Worm (Caenorhabditis elegans) whole organism, young adult: ENCODE data around the gene ZC513.14.
A peak's percentile ranks its signal among the peaks of the same experiment; 100 is the strongest.

ENCODE experiments used
- B0019.2 ChIP-seq: fragments of 200-800 bp; sonication (Bioruptor generic); conservative IDR thresholded peaks from 2 replicates; pipeline ENCODE4 v1.3.6; 2022; ENCODE audit warnings: missing genetic modification reagents, missing genetic modification characterization, missing compliant biosample characterization
- C06A6.2 ChIP-seq: fragments of 200-800 bp; sonication (Bioruptor generic); conservative IDR thresholded peaks from 2 replicates; pipeline ENCODE4 v1.3.6; 2022; ENCODE audit warnings: missing genetic modification characterization, missing compliant biosample characterization
- D2030.7 ChIP-seq: fragments of 200-800 bp; sonication (Bioruptor generic); IDR thresholded peaks from 2 replicates; pipeline ENCODE4 v1.3.6; 2022; ENCODE audit warnings: missing genetic modification reagents, missing genetic modification characterization, missing compliant biosample characterization
- Y53G8AR.9 ChIP-seq: fragments of 200-800 bp; sonication (Bioruptor generic); conservative IDR thresholded peaks from 2 replicates; pipeline ENCODE4 v1.3.6; 2022; ENCODE audit warnings: missing genetic modification reagents, missing genetic modification characterization, missing compliant biosample characterization
- ZK185.1 ChIP-seq: sonication (generic microtip); optimal IDR thresholded peaks from 2 replicates; lab custom pipeline; 2016; ENCODE audit warnings: mild to moderate bottlenecking, missing genetic modification characterization, missing compliant biosample characterization; ENCODE audit not compliant: poor library complexity, severe bottlenecking
- akir-1 ChIP-seq: fragments of 200-800 bp; sonication (Bioruptor generic); optimal IDR thresholded peaks from 2 replicates; lab custom pipeline; 2018; ENCODE audit warnings: mild to moderate bottlenecking, missing genetic modification characterization, moderate library complexity, missing compliant biosample characterization
- ama-1 ChIP-seq, 3 experiments: fragments of 150-350 bp in 1 of 3; sonication (generic microtip) in 2 of 3; optimal IDR thresholded peaks; 2 replicates each; lab custom pipeline; 2014 to 2018; ENCODE audit warnings: missing biosample characterization in 2 of 3, missing genetic modification characterization in 2 of 3, missing genetic modification reagents in 2 of 3
- aptf-2 ChIP-seq: fragments of 200-800 bp; sonication (Bioruptor generic); conservative IDR thresholded peaks from 2 replicates; pipeline ENCODE4 v1.3.6; 2022; ENCODE audit warnings: missing genetic modification reagents, missing genetic modification characterization, missing compliant biosample characterization
- aptf-3 ChIP-seq: fragments of 200-800 bp; sonication (Bioruptor generic); IDR thresholded peaks from 2 replicates; pipeline ENCODE4 v1.3.6; 2022; ENCODE audit warnings: missing genetic modification characterization, missing compliant biosample characterization
- atf-7 ChIP-seq: sonication (generic microtip); optimal IDR thresholded peaks from 2 replicates; lab custom pipeline; 2017; ENCODE audit warnings: mild to moderate bottlenecking, missing genetic modification characterization, missing compliant biosample characterization
- bed-1 ChIP-seq: fragments of 200-800 bp; sonication (Bioruptor generic); IDR thresholded peaks from 2 replicates; pipeline ENCODE4 v1.3.6; 2022; ENCODE audit warnings: missing genetic modification reagents, missing genetic modification characterization, missing compliant biosample characterization
- ceh-100 ChIP-seq: fragments of 200-800 bp; sonication (Bioruptor generic); IDR thresholded peaks from 2 replicates; pipeline ENCODE4 v1.3.6; 2022; ENCODE audit warnings: missing genetic modification reagents, missing genetic modification characterization, missing compliant biosample characterization
- ceh-27 ChIP-seq: fragments of 200-800 bp; sonication (Bioruptor generic); optimal IDR thresholded peaks from 2 replicates; lab custom pipeline; 2018; ENCODE audit warnings: mild to moderate bottlenecking, missing genetic modification characterization, moderate library complexity, missing compliant biosample characterization
- chd-7 ChIP-seq: sonication (generic microtip); optimal IDR thresholded peaks from 2 replicates; lab custom pipeline; 2016; ENCODE audit warnings: mild to moderate bottlenecking, missing genetic modification characterization, moderate library complexity, missing compliant biosample characterization
- dpl-1 ChIP-seq: fragments of 150-350 bp; optimal IDR thresholded peaks from 2 replicates; lab custom pipeline; 2014; ENCODE audit warnings: missing biosample characterization, missing genetic modification reagents, missing genetic modification characterization
- egl-18 ChIP-seq: fragments of 200-800 bp; sonication (Bioruptor generic); IDR thresholded peaks from 2 replicates; pipeline ENCODE4 v1.3.6; 2022; ENCODE audit warnings: missing genetic modification reagents, missing genetic modification characterization, missing compliant biosample characterization
- egl-44 ChIP-seq: fragments of 200-800 bp; sonication (Bioruptor generic); IDR thresholded peaks from 2 replicates; pipeline ENCODE4 v1.3.6; 2022; ENCODE audit warnings: missing genetic modification reagents, missing genetic modification characterization, missing compliant biosample characterization
- ets-4 ChIP-seq: fragments of 200-800 bp; sonication (Bioruptor generic); optimal IDR thresholded peaks from 2 replicates; lab custom pipeline; 2018; ENCODE audit warnings: mild to moderate bottlenecking, missing genetic modification characterization, missing compliant biosample characterization
- hmg-1.2 ChIP-seq: fragments of 200-800 bp; sonication (Bioruptor generic); IDR thresholded peaks from 2 replicates; pipeline ENCODE4 v1.3.6; 2022; ENCODE audit warnings: missing genetic modification reagents, missing genetic modification characterization, missing compliant biosample characterization
- hmg-20 ChIP-seq: fragments of 200-800 bp; sonication (Bioruptor generic); IDR thresholded peaks from 2 replicates; pipeline ENCODE4 v1.3.6; 2022; ENCODE audit warnings: missing genetic modification reagents, missing genetic modification characterization, missing compliant biosample characterization
- lag-1 ChIP-seq: fragments of 200-800 bp; sonication (Bioruptor generic); IDR thresholded peaks from 2 replicates; pipeline ENCODE4 v1.3.6; 2022; ENCODE audit warnings: missing genetic modification reagents, missing genetic modification characterization, missing compliant biosample characterization
- let-607 ChIP-seq, 2 experiments: fragments of 200-800 bp in 1 of 2; sonication (Bioruptor generic) in 1 of 2; sonication (generic microtip) in 1 of 2; optimal IDR thresholded peaks; 2 replicates each; lab custom pipeline; 2016 to 2018; ENCODE audit warnings: mild to moderate bottlenecking in 2 of 2, missing compliant biosample characterization in 2 of 2, missing genetic modification characterization in 2 of 2, moderate library complexity in 2 of 2, missing genotype in 1 of 2
- madf-10 ChIP-seq: sonication (generic microtip); optimal IDR thresholded peaks from 2 replicates; lab custom pipeline; 2016; ENCODE audit warnings: mild to moderate bottlenecking, missing genetic modification characterization, missing compliant biosample characterization
- madf-3 ChIP-seq: fragments of 200-800 bp; sonication (Bioruptor generic); IDR thresholded peaks from 2 replicates; pipeline ENCODE4 v1.3.6; 2022; ENCODE audit warnings: missing genetic modification reagents, missing genetic modification characterization, missing compliant biosample characterization
- mcd-1 ChIP-seq: fragments of 200-800 bp; sonication (Bioruptor generic); IDR thresholded peaks from 2 replicates; pipeline ENCODE4 v1.3.6; 2022; ENCODE audit warnings: missing genetic modification reagents, missing genetic modification characterization, missing compliant biosample characterization
- nhr-27 ChIP-seq: fragments of 200-800 bp; sonication (Bioruptor generic); optimal IDR thresholded peaks from 2 replicates; lab custom pipeline; 2018; ENCODE audit warnings: mild to moderate bottlenecking, missing genetic modification characterization, moderate library complexity, missing compliant biosample characterization
- pbrm-1 ChIP-seq: fragments of 200-800 bp; sonication (Bioruptor generic); IDR thresholded peaks from 2 replicates; pipeline ENCODE4 v1.3.6; 2022; ENCODE audit warnings: missing genetic modification reagents, missing genetic modification characterization, missing compliant biosample characterization
- rec-8 ChIP-seq, 2 experiments: sonication (generic microtip); optimal IDR thresholded peaks; 2 replicates each; lab custom pipeline; 2016; ENCODE audit warnings: mild to moderate bottlenecking in 2 of 2, missing genetic modification characterization in 2 of 2, missing genetic modification reagents in 2 of 2, missing genotype in 2 of 2, missing biosample characterization in 1 of 2, missing compliant biosample characterization in 1 of 2, moderate library complexity in 1 of 2
- sea-2 ChIP-seq: fragments of 200-800 bp; sonication (Bioruptor generic); IDR thresholded peaks from 2 replicates; pipeline ENCODE4 v1.3.6; 2022; ENCODE audit warnings: missing genetic modification characterization, missing compliant biosample characterization
- somi-1 ChIP-seq: fragments of 200-800 bp; sonication (Bioruptor generic); optimal IDR thresholded peaks from 2 replicates; lab custom pipeline; 2018; ENCODE audit warnings: mild to moderate bottlenecking, missing genetic modification characterization, missing compliant biosample characterization
- zim-3 ChIP-seq: sonication (generic microtip); optimal IDR thresholded peaks from 2 replicates; lab custom pipeline; 2017; ENCODE audit warnings: mild to moderate bottlenecking, missing genetic modification characterization, moderate library complexity, missing compliant biosample characterization
- ztf-18 ChIP-seq: sonication (generic microtip); optimal IDR thresholded peaks from 2 replicates; lab custom pipeline; 2016; ENCODE audit warnings: missing genotype, mild to moderate bottlenecking, missing genetic modification characterization, missing compliant biosample characterization
- ztf-25 ChIP-seq: fragments of 200-800 bp; sonication (Bioruptor generic); IDR thresholded peaks from 2 replicates; pipeline ENCODE4 v1.3.6; 2022; ENCODE audit warnings: missing genetic modification reagents, missing genetic modification characterization, missing compliant biosample characterization
- ztf-26 ChIP-seq: sonication (generic microtip); optimal IDR thresholded peaks from 2 replicates; lab custom pipeline; 2017; ENCODE audit warnings: missing genetic modification characterization, missing compliant biosample characterization
- ztf-3 ChIP-seq: fragments of 200-800 bp; sonication (Bioruptor generic); optimal IDR thresholded peaks from 2 replicates; lab custom pipeline; 2018; ENCODE audit warnings: mild to moderate bottlenecking, missing genetic modification characterization, missing compliant biosample characterization

ZC513.14 gene

ce11 chrV:8000929-8001513 lies 34.8 kb downstream of the ZC513.14 start, which contains the start of gene Y97E10AR.1 (continued):
- TF ChIP-seq chd-7 (tag; lab: Kevin White, UChicago): no peak
- peak; percentile 49 for TF ChIP-seq ztf-18 (tag; lab: Kevin White, UChicago)
- no peak for TF ChIP-seq ztf-26 (tag; lab: Kevin White, UChicago)
- TF ChIP-seq mcd-1 (GFP tag; lab: Robert Waterston, UW): no peak; the same call in 1 of the 2 replicates
- TF ChIP-seq ztf-25 (GFP tag; lab: Robert Waterston, UW): no peak
- peak; percentile 77 for TF ChIP-seq hmg-1.2 (GFP tag; lab: Robert Waterston, UW)
- no peak for TF ChIP-seq bed-1 (GFP tag; lab: Robert Waterston, UW)
- peak; percentile 52 for TF ChIP-seq ets-4 (GFP tag; lab: Kevin White, UChicago)
- no peak for TF ChIP-seq egl-18 (GFP tag; lab: Robert Waterston, UW)
- TF ChIP-seq ceh-27 (GFP tag; lab: Kevin White, UChicago): peak; percentile 27
- TF ChIP-seq madf-10: peak; percentile 29
- no peak for TF ChIP-seq egl-44 (GFP tag; lab: Robert Waterston, UW)
- TF ChIP-seq lag-1: no peak
- no peak for TF ChIP-seq rec-8 (tag; optimal IDR thresholded peaks at IDR 0.05; lab: Kevin White, UChicago)
- TF ChIP-seq atf-7 (tag; lab: Kevin White, UChicago): peak; percentile 85
- TF ChIP-seq somi-1: no peak
- no peak for TF ChIP-seq aptf-2
- no peak for TF ChIP-seq hmg-20 (GFP tag; lab: Robert Waterston, UW)
- TF ChIP-seq sea-2 (GFP tag; lab: Robert Waterston, UW): no peak
- no peak for TF ChIP-seq dpl-1 (GFP tag; lab: Kevin White, UChicago)
- TF ChIP-seq nhr-27: no peak

- TF ChIP-seq madf-3 (no peak), zim-3 (tag; lab: Kevin White, UChicago) (no peak), B0019.2 (GFP tag; lab: Robert Waterston, UW) (no peak)
These were observed 40.0 kb downstream of the ZC513.14 start, which contains the start of gene Y97E10AR.2 for ce11 chrV:7995878-7996277. Gene Y97E10AR.2, plus strand, starts transcription at chrV:7996178.

ce11 chrV:7995165-7995564 lies 40.7 kb downstream of the ZC513.14 start:
- TF ChIP-seq D2030.7 (no peak), pbrm-1 (no peak), akir-1 (no peak), ztf-25 (GFP tag; lab: Robert Waterston, UW) (no peak), aptf-3 (GFP tag; lab: Robert Waterston, UW) (no peak), C06A6.2 (no peak), ceh-100 (no peak), bed-1 (GFP tag; lab: Robert Waterston, UW) (no peak), ZK185.1 (no peak), let-607 (tag; optimal IDR thresholded peaks at IDR 0.05; lab: Kevin White, UChicago) (no peak), ama-1 (optimal IDR thresholded peaks at IDR 0.05; lab: Kevin White, UChicago) (no peak), ama-1 (GFP tag; optimal IDR thresholded peaks at IDR 0.05; lab: Kevin White, UChicago) (no peak), ztf-3 (GFP tag; lab: Kevin White, UChicago) (no peak), Y53G8AR.9 (no peak), ztf-26 (tag; lab: Kevin White, UChicago) (no peak)
- TF ChIP-seq, all 124 proteins: peak for 0
